Worm (Caenorhabditis elegans) whole organism, L3 larva: ENCODE results near the gene ife-3.
A peak's percentile ranks its signal among the peaks of the same experiment; 100 is the strongest.

ENCODE experiments used
- elt-2 ChIP-seq: sonication (generic microtip); optimal IDR thresholded peaks from 2 replicates; lab custom pipeline; 2016; ENCODE audit warnings: missing genetic modification reagents, mild to moderate bottlenecking, missing genetic modification characterization, missing compliant biosample characterization
- lin-15B ChIP-seq: fragments of 150-350 bp; optimal IDR thresholded peaks from 2 replicates; lab custom pipeline; 2014; ENCODE audit warnings: missing biosample characterization, missing genetic modification characterization
- nhr-12 ChIP-seq: fragments of 150-350 bp; optimal IDR thresholded peaks from 2 replicates; lab custom pipeline; 2014; ENCODE audit warnings: missing biosample characterization, missing genetic modification characterization
- skn-1 ChIP-seq: fragments of 150-350 bp; optimal IDR thresholded peaks from 2 replicates; lab custom pipeline; 2014; ENCODE audit warnings: missing biosample characterization, missing genetic modification characterization

- TF ChIP-seq nhr-12 (tag; lab: Kevin White, UChicago), result no peak
- no peak for TF ChIP-seq skn-1 (tag; lab: Kevin White, UChicago)
- TF ChIP-seq lin-15B (tag; lab: Kevin White, UChicago), result no peak
- peak; percentile 82 for TF ChIP-seq elt-2 (tag; lab: Kevin White, UChicago)
Observed at ce11 chrV:21848-22247, 14.2 kb upstream of the ife-3 start.
